Worm (Caenorhabditis elegans) whole organism, L2 larva: ENCODE measurements around the gene mboa-3.

Experiments used
- ama-1 ChIP-seq: fragments of 150-350 bp; optimal IDR thresholded peaks from 2 replicates; lab custom pipeline; 2018; ENCODE audit warnings: inconsistent platforms
- nhr-25 ChIP-seq: fragments of 150-350 bp; sonication (generic microtip); optimal IDR thresholded peaks from 3 replicates; lab custom pipeline; 2014; ENCODE audit warnings: missing biosample characterization, missing genetic modification characterization
- ztf-1 ChIP-seq: fragments of 200-800 bp; sonication (Bioruptor generic); conservative IDR thresholded peaks from 2 replicates; pipeline ENCODE4 v1.3.6; 2022; ENCODE audit warnings: missing genetic modification characterization, missing compliant biosample characterization
- ztf-11 ChIP-seq: sonication (generic microtip); optimal IDR thresholded peaks from 2 replicates; lab custom pipeline; 2017; ENCODE audit warnings: missing biosample characterization, missing genetic modification characterization

DNA sequence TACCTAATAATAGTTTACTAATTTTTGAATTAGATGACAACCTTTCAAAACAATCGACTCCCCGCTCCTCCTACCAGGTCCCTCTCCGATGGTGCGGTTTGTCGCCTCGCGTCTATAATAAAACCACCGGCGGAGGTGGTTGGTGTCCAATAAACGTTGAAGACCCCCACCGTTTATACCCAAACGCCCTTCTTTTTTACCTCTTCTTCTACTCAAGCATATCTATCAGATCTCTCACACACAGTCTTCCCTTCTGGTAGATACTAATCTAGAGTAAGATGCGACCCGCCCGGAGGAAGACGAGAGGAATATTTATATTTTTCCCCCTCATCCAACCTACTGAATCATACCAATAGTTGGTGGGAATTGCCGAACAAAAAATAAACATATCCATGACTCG lies 43.7 kb downstream of the mboa-3 start:
- no peak for TF ChIP-seq ztf-11 (tag; lab: Kevin White, UChicago)
- TF ChIP-seq ztf-1 (GFP tag; lab: Robert Waterston, UW): no peak
- TF ChIP-seq ama-1 (lab: Kevin White, UChicago): no peak
- TF ChIP-seq nhr-25: no peak
